Worm (Caenorhabditis elegans) whole organism, L2 larva: ENCODE results near the gene nlp-71.

Experiments
- alr-1 ChIP-seq: fragments of 150-350 bp; optimal IDR thresholded peaks from 2 replicates; lab custom pipeline; 2014; ENCODE audit warnings: missing biosample characterization, missing genetic modification characterization
- ama-1 ChIP-seq: fragments of 150-350 bp; optimal IDR thresholded peaks from 2 replicates; lab custom pipeline; 2018; ENCODE audit warnings: inconsistent platforms
- mab-5 ChIP-seq: fragments of 150-350 bp; optimal IDR thresholded peaks from 2 replicates; lab custom pipeline; 2014; ENCODE audit warnings: missing biosample characterization, missing genetic modification characterization
- mdl-1 ChIP-seq, 2 experiments: fragments of 150-350 bp in 1 of 2; sonication (generic microtip) in 1 of 2; optimal IDR thresholded peaks; 2 replicates each; lab custom pipeline; 2017; ENCODE audit warnings: missing biosample characterization in 2 of 2, missing genetic modification characterization in 2 of 2
- nhr-11 ChIP-seq: fragments of 150-350 bp; optimal IDR thresholded peaks from 2 replicates; lab custom pipeline; 2014; ENCODE audit warnings: missing biosample characterization, missing genetic modification characterization
- nhr-23 ChIP-seq: fragments of 150-350 bp; optimal IDR thresholded peaks from 2 replicates; lab custom pipeline; 2014; ENCODE audit warnings: missing biosample characterization, missing genetic modification reagents, missing genetic modification characterization
- skn-1 ChIP-seq: sonication (generic microtip); optimal IDR thresholded peaks from 2 replicates; lab custom pipeline; 2017; ENCODE audit warnings: missing biosample characterization, missing genetic modification characterization
- unc-39 ChIP-seq: fragments of 150-350 bp; optimal IDR thresholded peaks from 2 replicates; lab custom pipeline; 2014; ENCODE audit warnings: missing biosample characterization, missing genetic modification characterization
- zag-1 ChIP-seq: fragments of 150-350 bp; optimal IDR thresholded peaks from 2 replicates; lab custom pipeline; 2014; ENCODE audit warnings: missing biosample characterization, missing genetic modification characterization
- ztf-4 ChIP-seq: fragments of 150-350 bp; optimal IDR thresholded peaks from 2 replicates; lab custom pipeline; 2014; ENCODE audit warnings: missing biosample characterization, missing genetic modification characterization

ce11 chrIV:6433424-6433823 lies 20.0 kb upstream of the nlp-71 start:
- TF ChIP-seq unc-39 (tag; lab: Kevin White, UChicago) (no peak), ama-1 (no peak), nhr-23 (no peak), mab-5 (tag; lab: Kevin White, UChicago) (no peak), mdl-1 (tag; optimal IDR thresholded peaks at IDR 0.05; lab: Kevin White, UChicago) (no peak), alr-1 (tag; lab: Kevin White, UChicago) (no peak), zag-1 (tag; lab: Kevin White, UChicago) (no peak), nhr-11 (tag; lab: Kevin White, UChicago) (no peak), ztf-4 (tag; lab: Kevin White, UChicago) (no peak), skn-1 (tag; lab: Kevin White, UChicago) (no peak)
